Fruit fly (Drosophila melanogaster): Measurements from ENCODE around the gene Myo28B1.

Myo28B1 gene

DNA sequence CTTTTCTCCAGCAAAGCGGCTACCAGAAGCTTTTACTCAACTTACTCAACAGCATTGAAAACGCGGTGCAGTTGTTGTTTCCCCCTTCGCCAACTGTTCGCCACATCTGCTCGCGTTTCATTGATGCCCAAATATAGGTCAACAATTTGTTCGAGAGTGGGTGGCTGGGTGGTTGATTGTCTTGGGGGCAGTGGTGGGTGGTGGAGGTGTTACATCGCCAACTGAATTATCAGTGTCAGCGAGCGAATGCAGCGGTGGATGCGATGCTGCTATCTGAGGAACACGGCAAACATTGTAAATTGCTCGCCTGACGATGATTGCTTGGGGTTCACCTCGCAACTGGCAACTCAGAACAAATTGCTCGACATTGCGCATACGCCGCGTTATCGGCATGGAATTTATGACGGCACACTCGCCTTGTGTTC lies 9.9 kb downstream of the Myo28B1 start:
- TF ChIP-seq OdsH (GFP tag; optimal IDR thresholded peaks at IDR 0.05) (no peak), Eip75B (GFP tag; optimal IDR thresholded peaks at IDR 0.05) (peak; percentile 22), svp (GFP tag) (peak; percentile 77), CG3032 (tag; optimal IDR thresholded peaks at IDR 0.05) (no peak), Eip78C (GFP tag) (peak; percentile 10), pdm3 (GFP tag; optimal IDR thresholded peaks at IDR 0.05) (no peak)

DNA sequence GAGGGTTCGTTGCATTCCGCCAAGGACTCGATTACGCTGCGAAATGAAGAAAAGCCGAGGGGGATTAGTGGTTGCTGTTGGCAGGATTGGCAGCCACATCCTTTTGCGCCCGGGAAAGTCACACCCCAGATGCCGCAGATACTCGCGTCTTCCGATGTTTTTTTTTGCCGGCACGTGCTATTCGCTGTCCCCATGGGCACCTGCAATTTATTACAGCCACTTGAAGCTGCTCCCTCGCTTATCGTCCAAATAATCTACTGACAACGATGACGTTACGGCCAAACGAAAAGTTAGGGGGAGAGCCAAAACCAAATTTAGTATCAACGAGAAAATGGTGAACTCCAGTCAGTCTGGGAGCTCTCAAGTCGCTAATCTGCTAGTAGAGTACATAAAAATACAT lies 11.1 kb downstream of the Myo28B1 start:
- TF ChIP-seq CG7368 (GFP tag; optimal IDR thresholded peaks at IDR 0.05) (no peak), CG10669 (GFP tag; optimal IDR thresholded peaks at IDR 0.05) (no peak), fd59A (GFP tag; optimal IDR thresholded peaks at IDR 0.05) (no peak), CG11902 (GFP tag; optimal IDR thresholded peaks at IDR 0.05) (no peak), Blimp-1 (GFP tag; optimal IDR thresholded peaks at IDR 0.05) (no peak), CG3919 (GFP tag; optimal IDR thresholded peaks at IDR 0.05) (no peak), eg (GFP tag; IDR thresholded peaks at IDR 0.05) (no peak), CG9139 (GFP tag; optimal IDR thresholded peaks at IDR 0.05) (no peak), fd85E (GFP tag; optimal IDR thresholded peaks at IDR 0.05) (no peak), cyc (GFP tag; optimal IDR thresholded peaks at IDR 0.05) (no peak), ss (GFP tag; optimal IDR thresholded peaks at IDR 0.05) (no peak), Ets21C (GFP tag; optimal IDR thresholded peaks at IDR 0.05) (no peak), CG34406 (GFP tag; optimal IDR thresholded peaks at IDR 0.05) (no peak), achi (GFP tag; optimal IDR thresholded peaks at IDR 0.05) (no peak), topi (GFP tag; optimal IDR thresholded peaks at IDR 0.05) (no peak), CG11294 (GFP tag; IDR thresholded peaks at IDR 0.05) (no peak), Ets96B (tag; optimal IDR thresholded peaks at IDR 0.05) (no peak), CG1621 (tag; optimal IDR thresholded peaks at IDR 0.05) (no peak), CG31627 (GFP tag; optimal IDR thresholded peaks at IDR 0.05) (no peak)

DNA sequence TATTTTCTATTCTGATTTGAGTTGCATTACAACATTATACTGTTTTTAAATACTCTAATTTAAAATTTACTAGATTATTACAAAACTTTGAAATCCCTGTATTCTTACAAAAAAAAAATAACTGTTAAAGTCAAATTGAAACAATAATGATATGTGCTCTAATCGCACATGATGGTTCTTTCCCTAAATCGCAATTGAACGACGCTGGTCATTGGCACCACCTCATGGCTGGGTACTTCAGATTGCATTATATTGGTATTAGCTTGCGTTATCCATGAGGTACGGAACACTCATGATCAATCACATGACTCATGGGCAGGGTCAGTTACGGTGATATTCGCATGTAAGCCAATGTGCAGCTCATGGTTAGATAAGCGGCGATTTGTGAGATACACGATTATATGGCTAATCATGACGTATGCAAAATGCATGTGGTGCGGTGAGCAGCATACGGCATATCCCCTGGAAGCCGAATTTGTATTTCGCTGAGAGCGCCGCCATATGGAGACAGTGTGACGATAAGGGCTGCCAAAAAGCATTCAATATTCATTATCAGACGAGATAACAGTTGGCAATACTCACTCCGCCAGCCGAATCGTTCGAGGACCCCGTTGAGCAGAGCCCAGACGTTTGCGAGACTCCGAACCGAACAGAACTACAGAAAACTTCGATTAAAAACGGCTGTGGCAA lies 12.4 kb downstream of the Myo28B1 start:
- TF ChIP-seq Lpt (GFP tag; optimal IDR thresholded peaks at IDR 0.05): no peak
- no peak for TF ChIP-seq ss (GFP tag; optimal IDR thresholded peaks at IDR 0.05)
- peak; percentile 50 for TF ChIP-seq Eip93F (GFP tag; optimal IDR thresholded peaks at IDR 0.05)
- TF ChIP-seq vri (GFP tag; optimal IDR thresholded peaks at IDR 0.05): peak; percentile 92
- no peak for TF ChIP-seq CG6808 (GFP tag; optimal IDR thresholded peaks at IDR 0.05)
- peak; percentile 10 for TF ChIP-seq Eip78C (GFP tag)
- peak; percentile 74 for TF ChIP-seq svp (GFP tag)

DNA sequence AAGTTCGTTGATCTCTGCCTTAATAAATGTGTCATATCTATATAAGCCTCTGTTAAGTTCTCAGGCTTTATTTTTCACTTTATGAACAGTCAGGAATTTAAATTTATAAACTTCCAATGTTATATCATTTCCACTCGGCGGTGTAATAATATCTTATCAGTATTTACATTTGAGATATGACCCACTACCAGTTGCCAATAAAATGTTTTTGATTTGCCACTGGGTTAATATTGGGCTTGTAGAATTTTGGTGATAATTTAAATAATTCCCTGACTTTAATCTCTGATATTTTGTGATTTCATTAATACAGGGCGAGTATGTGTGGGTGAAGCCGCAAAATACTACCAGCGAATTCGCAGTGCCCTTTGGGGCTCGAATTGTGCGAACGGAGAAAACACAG lies 14.5 kb downstream of the Myo28B1 start:
- TF ChIP-seq esn (GFP tag; optimal IDR thresholded peaks at IDR 0.05) (no peak), vri (GFP tag; optimal IDR thresholded peaks at IDR 0.05) (peak; percentile 0)

DNA sequence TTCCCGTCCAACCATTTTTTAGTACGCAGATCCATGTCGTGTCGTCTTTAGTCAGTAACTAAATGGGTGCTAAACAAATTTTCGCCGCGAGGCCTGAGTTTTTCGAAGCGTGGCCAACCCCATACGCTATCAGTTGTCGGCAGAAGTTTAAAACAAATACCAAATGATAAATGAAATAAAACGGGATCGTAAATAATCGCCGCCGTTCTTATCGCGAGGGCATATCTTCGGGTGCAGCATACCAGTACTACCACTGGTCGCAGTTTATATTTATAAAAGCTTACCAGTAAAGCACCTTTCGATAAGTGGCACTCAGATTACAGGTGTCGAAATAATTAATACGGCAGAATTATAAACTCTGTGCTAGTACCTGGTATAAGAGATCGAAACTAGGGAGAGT lies 19.4 kb downstream of the Myo28B1 start:
- TF ChIP-seq vri (GFP tag; optimal IDR thresholded peaks at IDR 0.05) (peak; percentile 53), Blimp-1 (GFP tag; optimal IDR thresholded peaks at IDR 0.05) (no peak), svp (GFP tag) (peak; percentile 15)

DNA sequence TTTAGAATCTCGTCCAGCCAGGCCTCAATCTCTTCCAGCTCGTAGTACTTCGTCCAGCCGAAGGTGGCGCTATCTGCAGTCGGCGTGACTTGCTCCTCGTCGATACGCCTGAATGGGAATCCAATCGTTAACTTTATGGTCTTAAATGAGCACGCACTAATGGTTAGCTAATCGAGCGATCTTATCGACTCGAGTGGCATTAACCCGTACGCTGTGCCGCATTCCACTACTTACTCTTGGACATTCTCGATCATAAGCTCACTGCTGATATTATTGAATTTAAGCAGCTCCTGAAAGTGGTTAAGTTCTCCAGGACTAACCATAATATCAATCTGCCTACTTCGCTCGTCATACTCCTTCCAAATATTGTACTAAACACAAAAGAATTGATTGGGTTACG lies 24.6 kb downstream of the Myo28B1 start:
- TF ChIP-seq CG6792 (GFP tag; optimal IDR thresholded peaks at IDR 0.05) (no peak), Eip93F (GFP tag; optimal IDR thresholded peaks at IDR 0.05) (no peak), CG16779 (tag; optimal IDR thresholded peaks at IDR 0.05) (no peak), Sox15 (GFP tag; optimal IDR thresholded peaks at IDR 0.05) (no peak), cyc (GFP tag; optimal IDR thresholded peaks at IDR 0.05) (no peak), fkh (GFP tag; optimal IDR thresholded peaks at IDR 0.05) (no peak), Sox14 (GFP tag; optimal IDR thresholded peaks at IDR 0.05) (no peak), CG10669 (GFP tag; optimal IDR thresholded peaks at IDR 0.05) (no peak), CG6808 (GFP tag; optimal IDR thresholded peaks at IDR 0.05) (no peak), CG34406 (GFP tag; optimal IDR thresholded peaks at IDR 0.05) (no peak)

All from whole organism, prepupa.